Fruit fly (Drosophila melanogaster) whole organism, embryonic: ENCODE measurements around the gene CG14362.

Source experiments
- CG11695 ChIP-seq: fragments of 200-800 bp; sonication (Bioruptor generic); IDR thresholded peaks from 3 replicates; pipeline ENCODE4 v1.3.6; 2022; ENCODE audit warnings: missing biosample characterization, missing genetic modification characterization
- CG11696 ChIP-seq: fragments of 200-800 bp; sonication (Bioruptor generic); IDR thresholded peaks from 2 replicates; pipeline ENCODE4 v1.3.6; 2022; ENCODE audit warnings: missing biosample characterization, missing genetic modification characterization
- CG12104 ChIP-seq: fragments of 200-800 bp; sonication (Bioruptor generic); optimal IDR thresholded peaks from 3 replicates; lab custom pipeline; 2016; ENCODE audit warnings: missing biosample characterization, missing genetic modification characterization
- CG12299 ChIP-seq: fragments of 200-800 bp; sonication (Bioruptor generic); optimal IDR thresholded peaks from 2 replicates; lab custom pipeline; 2018; ENCODE audit warnings: missing biosample characterization, mild to moderate bottlenecking, missing genetic modification characterization
- CG14050 ChIP-seq: fragments of 200-800 bp; sonication (Bioruptor generic); IDR thresholded peaks from 3 replicates; pipeline ENCODE4 v1.3.6; 2022; ENCODE audit warnings: missing biosample characterization, missing genetic modification characterization
- CG15269 ChIP-seq: fragments of 200-800 bp; sonication (Bioruptor generic); optimal IDR thresholded peaks from 2 replicates; lab custom pipeline; 2018; ENCODE audit warnings: missing biosample characterization, mild to moderate bottlenecking, missing genetic modification characterization, moderate library complexity
- CG1529 ChIP-seq: fragments of 200-800 bp; sonication (Bioruptor generic); optimal IDR thresholded peaks from 3 replicates; lab custom pipeline; 2018; ENCODE audit warnings: missing biosample characterization, missing genetic modification characterization
- CG15601 ChIP-seq: fragments of 200-800 bp; sonication (Bioruptor generic); optimal IDR thresholded peaks from 3 replicates; lab custom pipeline; 2019; ENCODE audit warnings: missing biosample characterization, mild to moderate bottlenecking, missing genetic modification characterization, moderate library complexity
- CG16863 ChIP-seq: fragments of 200-800 bp; sonication (Bioruptor generic); optimal IDR thresholded peaks from 3 replicates; lab custom pipeline; 2016; ENCODE audit warnings: missing biosample characterization, missing genetic modification characterization
- CG17385 ChIP-seq: fragments of 200-800 bp; sonication (Bioruptor generic); optimal IDR thresholded peaks from 3 replicates; lab custom pipeline; 2018; ENCODE audit warnings: missing biosample characterization, mild to moderate bottlenecking, missing genetic modification characterization
- CG30403 ChIP-seq: fragments of 200-800 bp; sonication (Bioruptor generic); optimal IDR thresholded peaks from 3 replicates; lab custom pipeline; 2016; ENCODE audit warnings: missing biosample characterization, missing genetic modification characterization
- CG32767 ChIP-seq: fragments of 200-800 bp; sonication (Bioruptor generic); IDR thresholded peaks from 2 replicates; pipeline ENCODE4 v1.3.6; 2022; ENCODE audit warnings: missing biosample characterization, missing genetic modification characterization
- CG34224 ChIP-seq: fragments of 200-800 bp; sonication (Bioruptor generic); IDR thresholded peaks from 3 replicates; pipeline ENCODE4 v1.3.6; 2022; ENCODE audit warnings: missing biosample characterization, missing genetic modification characterization; ENCODE audit not compliant: partially characterized antibody
- CG4360 ChIP-seq: fragments of 200-800 bp; sonication (Bioruptor generic); IDR thresholded peaks from 2 replicates; pipeline ENCODE4 v1.3.6; 2022; ENCODE audit warnings: missing biosample characterization, missing genetic modification characterization
- CG6689 ChIP-seq: fragments of 200-800 bp; sonication (Bioruptor generic); IDR thresholded peaks from 2 replicates; pipeline ENCODE4 v1.3.6; 2022; ENCODE audit warnings: missing biosample characterization, missing genetic modification characterization
- CG7839 ChIP-seq: fragments of 200-800 bp; sonication (Bioruptor generic); optimal IDR thresholded peaks from 3 replicates; lab custom pipeline; 2018; ENCODE audit warnings: missing biosample characterization, mild to moderate bottlenecking, missing genetic modification characterization, moderate library complexity
- CG8281 ChIP-seq: fragments of 200-800 bp; sonication (Bioruptor generic); optimal IDR thresholded peaks from 2 replicates; lab custom pipeline; 2018; ENCODE audit warnings: missing biosample characterization, mild to moderate bottlenecking, missing genetic modification characterization, moderate library complexity
- CG8290 ChIP-seq, 3 experiments: fragments of 200-800 bp; sonication (Bioruptor generic); optimal IDR thresholded peaks; 2 replicates each; lab custom pipeline; 2016 to 2019; ENCODE audit warnings: missing biosample characterization in 3 of 3, missing genetic modification characterization in 3 of 3, mild to moderate bottlenecking in 2 of 3, moderate library complexity in 1 of 3
- CG9609 ChIP-seq: fragments of 200-800 bp; sonication (Bioruptor generic); optimal IDR thresholded peaks from 3 replicates; lab custom pipeline; 2016; ENCODE audit warnings: missing biosample characterization, missing genetic modification characterization
- Dip2 ChIP-seq: fragments of 200-800 bp; sonication (Bioruptor generic); IDR thresholded peaks from 2 replicates; pipeline ENCODE4 v1.3.6; 2022; ENCODE audit warnings: missing biosample characterization, missing genetic modification characterization
- Hr3 ChIP-seq: fragments of 200-800 bp; sonication (Bioruptor generic); optimal IDR thresholded peaks from 3 replicates; lab custom pipeline; 2016; ENCODE audit warnings: missing biosample characterization, missing genetic modification characterization
- Hr78 ChIP-seq, 2 experiments: fragments of 200-800 bp in 1 of 2; fragments of >200 bp in 1 of 2; sonication (Bioruptor generic) in 1 of 2; optimal IDR thresholded peaks; 2 replicates each; lab custom pipeline; 2017 to 2019; ENCODE audit warnings: missing biosample characterization in 2 of 2, missing genetic modification characterization in 2 of 2, mild to moderate bottlenecking in 1 of 2, moderate library complexity in 1 of 2
- Lhr ChIP-seq: fragments of 200-800 bp; sonication (Bioruptor generic); optimal IDR thresholded peaks from 3 replicates; lab custom pipeline; 2017; ENCODE audit warnings: mild to moderate bottlenecking, missing biosample characterization, missing genetic modification reagents, missing genetic modification characterization
- Mrtf ChIP-seq: fragments of 200-800 bp; sonication (Bioruptor generic); IDR thresholded peaks from 3 replicates; pipeline ENCODE4 v1.3.6; 2022; ENCODE audit warnings: missing biosample characterization, missing genetic modification characterization
- NC2β ChIP-seq: fragments of 200-800 bp; sonication (Bioruptor generic); optimal IDR thresholded peaks from 2 replicates; lab custom pipeline; 2016; ENCODE audit warnings: missing biosample characterization, missing genetic modification characterization
- Sox102F ChIP-seq: fragments of 200-800 bp; sonication (Bioruptor generic); optimal IDR thresholded peaks from 2 replicates; lab custom pipeline; 2018; ENCODE audit warnings: missing biosample characterization, mild to moderate bottlenecking, missing genetic modification characterization, moderate library complexity
- aop ChIP-seq: fragments of 200-800 bp; sonication (Bioruptor generic); IDR thresholded peaks from 2 replicates; pipeline ENCODE4 v1.3.6; 2022; ENCODE audit warnings: missing biosample characterization, missing genetic modification characterization
- az2 ChIP-seq: fragments of 200-800 bp; sonication (Bioruptor generic); optimal IDR thresholded peaks from 3 replicates; lab custom pipeline; 2016; ENCODE audit warnings: missing biosample characterization, missing genetic modification characterization
- bowl ChIP-seq: fragments of 200-800 bp; sonication (Bioruptor generic); IDR thresholded peaks from 2 replicates; pipeline ENCODE4 v1.3.6; 2022; ENCODE audit warnings: missing biosample characterization, missing genetic modification characterization
- cato ChIP-seq: fragments of 200-800 bp; sonication (Bioruptor generic); optimal IDR thresholded peaks from 2 replicates; lab custom pipeline; 2016; ENCODE audit warnings: missing biosample characterization, missing genetic modification characterization, borderline replicate concordance
- dmrt99B ChIP-seq: fragments of 200-800 bp; sonication (Bioruptor generic); optimal IDR thresholded peaks from 2 replicates; lab custom pipeline; 2018; ENCODE audit warnings: missing biosample characterization, mild to moderate bottlenecking, missing genetic modification characterization, moderate library complexity
- dpn ChIP-seq, 2 experiments: fragments of 200-800 bp; sonication (Bioruptor generic); optimal IDR thresholded peaks; 3 replicates each; lab custom pipeline; 2016; ENCODE audit warnings: missing biosample characterization in 2 of 2, missing genetic modification characterization in 2 of 2
- emc ChIP-seq: fragments of 200-800 bp; sonication (Bioruptor generic); optimal IDR thresholded peaks from 2 replicates; lab custom pipeline; 2016; ENCODE audit warnings: missing biosample characterization, missing genetic modification characterization
- eve ChIP-seq, 2 experiments: fragments of >200 bp; optimal IDR thresholded peaks; 2 replicates each; lab custom pipeline; 2017; ENCODE audit warnings: missing biosample characterization in 2 of 2, missing genetic modification characterization in 2 of 2
- fru ChIP-seq: fragments of >200 bp; optimal IDR thresholded peaks from 2 replicates; lab custom pipeline; 2017
- grau ChIP-seq: fragments of 200-800 bp; optimal IDR thresholded peaks from 3 replicates; lab custom pipeline; 2019; ENCODE audit warnings: missing biosample characterization, mild to moderate bottlenecking, missing genetic modification characterization, moderate library complexity
- hbn ChIP-seq: fragments of 200-800 bp; sonication (Bioruptor generic); IDR thresholded peaks from 2 replicates; pipeline ENCODE4 v1.3.6; 2022; ENCODE audit warnings: missing biosample characterization, missing genetic modification characterization; ENCODE audit not compliant: partially characterized antibody
- hkb ChIP-seq, 2 experiments: fragments of 200-800 bp in 1 of 2; fragments of >200 bp in 1 of 2; sonication (Bioruptor generic) in 1 of 2; IDR thresholded peaks in 1 of 2; optimal IDR thresholded peaks in 1 of 2; 2 replicates each; pipeline versions ENCODE4 v1.3.6 to Lab custom; 2017 to 2022; ENCODE audit warnings: missing biosample characterization in 1 of 2, missing genetic modification characterization in 1 of 2
- jing ChIP-seq: fragments of 200-800 bp; sonication (Bioruptor generic); optimal IDR thresholded peaks from 2 replicates; lab custom pipeline; 2018; ENCODE audit warnings: missing biosample characterization, mild to moderate bottlenecking, missing genetic modification characterization
- lab ChIP-seq: fragments of 200-800 bp; sonication (Bioruptor generic); optimal IDR thresholded peaks from 3 replicates; lab custom pipeline; 2017; ENCODE audit warnings: missing biosample characterization, missing genetic modification characterization, mild to moderate bottlenecking, moderate library complexity, missing genetic modification reagents
- nom ChIP-seq: fragments of 200-800 bp; sonication (Bioruptor generic); optimal IDR thresholded peaks from 2 replicates; lab custom pipeline; 2017; ENCODE audit warnings: missing biosample characterization, missing genetic modification characterization, mild to moderate bottlenecking, moderate library complexity, missing genetic modification reagents
- onecut ChIP-seq: fragments of 200-800 bp; sonication (Bioruptor generic); IDR thresholded peaks from 2 replicates; pipeline ENCODE4 v1.3.6; 2022; ENCODE audit warnings: missing biosample characterization, missing genetic modification characterization
- pan ChIP-seq, 4 experiments: fragments of >200 bp in 3 of 4; fragments of 200-800 bp in 1 of 4; sonication (Bioruptor generic) in 1 of 4; optimal IDR thresholded peaks in 3 of 4; IDR thresholded peaks in 1 of 4; 2 replicates each; pipeline versions ENCODE4 v1.3.6 to Lab custom; 2017 to 2022; ENCODE audit warnings: missing biosample characterization in 2 of 4, missing genetic modification characterization in 2 of 4, mixed read lengths in 1 of 4
- pho ChIP-seq: fragments of 200-800 bp; sonication (Bioruptor generic); optimal IDR thresholded peaks from 2 replicates; lab custom pipeline; 2016; ENCODE audit warnings: missing biosample characterization, missing genetic modification characterization
- row ChIP-seq: fragments of 200-800 bp; sonication (Bioruptor generic); IDR thresholded peaks from 3 replicates; pipeline ENCODE4 v1.3.6; 2022; ENCODE audit warnings: missing biosample characterization, missing genetic modification characterization
- sug ChIP-seq: fragments of 200-800 bp; optimal IDR thresholded peaks from 2 replicates; lab custom pipeline; 2019; ENCODE audit warnings: missing biosample characterization, mild to moderate bottlenecking, missing genetic modification characterization, moderate library complexity
- tup ChIP-seq: fragments of 200-800 bp; sonication (Bioruptor generic); optimal IDR thresholded peaks from 2 replicates; lab custom pipeline; 2016; ENCODE audit warnings: missing biosample characterization, mild to moderate bottlenecking, missing genetic modification characterization, moderate library complexity
- vnd ChIP-seq: fragments of 200-800 bp; sonication (Bioruptor generic); IDR thresholded peaks from 3 replicates; pipeline ENCODE4 v1.3.6; 2022; ENCODE audit warnings: missing biosample characterization, missing genetic modification characterization; ENCODE audit not compliant: partially characterized antibody

The CG14362 gene

dm6 chr3R:13831596-13832119 lies 23.6 kb downstream of the CG14362 start (continued):
- no peak for TF ChIP-seq Dip2 (GFP tag; lab: Robert Waterston, UW)
- 0 out of 3 replicates have a peak, but pooled peaks have one; percentile 17 for TF ChIP-seq vnd (GFP tag; lab: Robert Waterston, UW)
- TF ChIP-seq jing (GFP tag; lab: Kevin White, UChicago), result no peak
- peak; percentile 39 for TF ChIP-seq CG1529 (GFP tag; lab: Kevin White, UChicago)
- peak in 1 of 2 experiments; percentile 34 for TF ChIP-seq dpn (GFP tag; optimal IDR thresholded peaks at IDR 0.05; lab: Kevin White, UChicago)
- no peak for TF ChIP-seq CG8281
- peak; percentile 60; the same call in 2 of the 3 replicates for TF ChIP-seq CG11695 (GFP tag; lab: Robert Waterston, UW)
- no peak for TF ChIP-seq CG12299 (tag; lab: Kevin White, UChicago)
- TF ChIP-seq eve (GFP tag; optimal IDR thresholded peaks at IDR 0.05; lab: Kevin White, UChicago), result no peak
- TF ChIP-seq az2 (GFP tag; lab: Kevin White, UChicago), result peak; percentile 38
- no peak for TF ChIP-seq CG14050 (GFP tag; lab: Robert Waterston, UW)
- TF ChIP-seq Mrtf (GFP tag; lab: Robert Waterston, UW), result no peak
- TF ChIP-seq sug (tag; lab: Kevin White, UChicago), result no peak
- TF ChIP-seq nom (GFP tag; lab: Kevin White, UChicago), result peak; percentile 32
- no peak for TF ChIP-seq hkb (optimal IDR thresholded peaks at IDR 0.05; lab: Kevin White, UChicago)
- TF ChIP-seq hkb (GFP tag; IDR thresholded peaks at IDR 0.05; lab: Robert Waterston, UW), result peak; percentile 69; the same call in 1 of the 2 replicates
- TF ChIP-seq bowl (GFP tag; lab: Robert Waterston, UW), result peak; percentile 78
- TF ChIP-seq CG15601 (tag; lab: Kevin White, UChicago), result peak; percentile 42
- peak in 1 of 2 experiments; percentile 6 for TF ChIP-seq Hr78 (GFP tag; optimal IDR thresholded peaks at IDR 0.05; lab: Kevin White, UChicago)
- TF ChIP-seq onecut (GFP tag; lab: Robert Waterston, UW), result peak; percentile 19; the same call in 1 of the 2 replicates
- TF ChIP-seq CG17385, result peak; percentile 59
- TF ChIP-seq CG34224, result no peak
- TF ChIP-seq CG16863 (GFP tag; lab: Kevin White, UChicago), result no peak
- TF ChIP-seq pan (optimal IDR thresholded peaks at IDR 0.05; lab: Kevin White, UChicago), result no peak
- TF ChIP-seq pan (GFP tag; optimal IDR thresholded peaks at IDR 0.05 in 1 of 2, IDR thresholded peaks at IDR 0.05 in 1 of 2), result peak in 1 of 2 experiments; percentile 34
- TF ChIP-seq emc, result no peak
- TF ChIP-seq lab (GFP tag; lab: Kevin White, UChicago), result peak; percentile 7
- TF ChIP-seq CG6689 (GFP tag; lab: Robert Waterston, UW), result peak; percentile 63; the same call in 1 of the 2 replicates
- TF ChIP-seq pho (GFP tag; lab: Kevin White, UChicago), result no peak
- 0 out of 2 replicates have a peak, but pooled peaks have one; percentile 37 for TF ChIP-seq CG11696
- TF ChIP-seq tup (GFP tag; lab: Kevin White, UChicago), result no peak
- peak; percentile 57; the same call in 1 of the 2 replicates for TF ChIP-seq CG32767 (GFP tag; lab: Robert Waterston, UW)
- TF ChIP-seq fru (lab: Kevin White, UChicago), result no peak
- TF ChIP-seq dmrt99B (tag; lab: Kevin White, UChicago), result peak; percentile 72
- TF ChIP-seq row (GFP tag; lab: Robert Waterston, UW), result peak; percentile 77
- peak; percentile 31; the same call in 1 of the 2 replicates for TF ChIP-seq CG4360 (GFP tag; lab: Robert Waterston, UW)
- no peak for TF ChIP-seq cato (GFP tag; lab: Kevin White, UChicago)
- no peak for TF ChIP-seq NC2β (GFP tag; lab: Kevin White, UChicago)
- no peak for TF ChIP-seq aop (GFP tag; lab: Robert Waterston, UW)
- no peak for TF ChIP-seq CG9609
- TF ChIP-seq Lhr (GFP tag; lab: Kevin White, UChicago), result no peak
- TF ChIP-seq hbn, result no peak
- peak; percentile 5 for TF ChIP-seq CG30403 (GFP tag; lab: Kevin White, UChicago)
- no peak for TF ChIP-seq CG8290 (GFP tag; optimal IDR thresholded peaks at IDR 0.05; lab: Kevin White, UChicago)
- no peak for TF ChIP-seq CG8290 (tag; optimal IDR thresholded peaks at IDR 0.05; lab: Kevin White, UChicago)
- TF ChIP-seq CG7839, result peak; percentile 63
- peak; percentile 20 for TF ChIP-seq Hr3 (GFP tag; lab: Kevin White, UChicago)
- no peak for TF ChIP-seq CG12104 (GFP tag; lab: Kevin White, UChicago)
- TF ChIP-seq CG15269 (tag; lab: Kevin White, UChicago), result peak; percentile 66
- TF ChIP-seq grau, result peak; percentile 62
- peak; percentile 83 for TF ChIP-seq Sox102F (GFP tag; lab: Kevin White, UChicago)
